Worm (Caenorhabditis elegans): ENCODE data around the gene lron-3.

- TF ChIP-seq unc-39 (tag; optimal IDR thresholded peaks at IDR 0.05): no peak
- TF ChIP-seq ztf-11 (tag; optimal IDR thresholded peaks at IDR 0.05): no peak
- TF ChIP-seq jun-1 (tag; optimal IDR thresholded peaks at IDR 0.05): no peak
- TF ChIP-seq zag-1 (tag; optimal IDR thresholded peaks at IDR 0.05): no peak
- TF ChIP-seq ceh-9 (tag; optimal IDR thresholded peaks at IDR 0.05): no peak
- no peak for TF ChIP-seq pqm-1 (tag; optimal IDR thresholded peaks at IDR 0.05)
- TF ChIP-seq fkh-10 (GFP tag; optimal IDR thresholded peaks at IDR 0.05): no peak
Observed at ce11 chrX:15564338-15564737, 6.6 kb upstream of the lron-3 start.
